Worm (Caenorhabditis elegans) whole organism, late embryonic: ENCODE results near the gene dhs-31.

Experiments
- C08G9.2 ChIP-seq: sonication (generic microtip); optimal IDR thresholded peaks from 2 replicates; lab custom pipeline; 2016; ENCODE audit warnings: mild to moderate bottlenecking, missing genetic modification characterization, moderate library complexity, missing compliant biosample characterization
- ama-1 ChIP-seq: fragments of 150-350 bp; optimal IDR thresholded peaks from 2 replicates; lab custom pipeline; 2014
- ceh-9 ChIP-seq: sonication (generic microtip); optimal IDR thresholded peaks from 2 replicates; lab custom pipeline; 2016; ENCODE audit warnings: mild to moderate bottlenecking, missing genetic modification characterization, inconsistent platforms, missing compliant biosample characterization
- nhr-11 ChIP-seq: fragments of 150-350 bp; optimal IDR thresholded peaks from 2 replicates; lab custom pipeline; 2014; ENCODE audit warnings: missing biosample characterization, missing genetic modification characterization
- sdc-2 ChIP-seq: sonication (generic microtip); optimal IDR thresholded peaks from 2 replicates; lab custom pipeline; 2016; ENCODE audit warnings: missing genotype, missing genetic modification characterization, missing compliant biosample characterization

DNA sequence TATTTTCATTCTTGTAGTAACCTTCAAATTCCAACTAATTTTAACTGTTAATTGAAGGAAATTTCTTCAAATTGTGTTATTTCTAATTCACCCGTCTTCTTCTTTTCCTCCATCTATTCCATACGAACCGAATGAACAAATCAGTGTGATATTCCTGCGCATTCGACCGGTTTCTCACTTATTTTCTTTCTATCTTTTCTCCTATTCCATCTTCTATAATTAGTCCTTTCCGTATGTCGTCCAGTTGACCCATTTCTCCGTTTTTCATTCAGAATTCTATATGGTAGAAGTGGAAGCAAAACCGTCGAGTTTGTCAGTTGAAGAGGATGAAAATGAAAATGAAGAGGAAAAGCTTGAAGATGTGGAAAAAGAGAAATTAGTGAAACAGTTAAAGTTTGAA, 31.2 kb downstream of the dhs-31 start, which contains the start of gene magu-4:
- TF ChIP-seq ceh-9 (tag; lab: Kevin White, UChicago), result no peak
- TF ChIP-seq nhr-11, result no peak
- no peak for TF ChIP-seq ama-1 (lab: Kevin White, UChicago)
- TF ChIP-seq C08G9.2 (tag; lab: Kevin White, UChicago), result no peak
- TF ChIP-seq sdc-2 (tag; lab: Kevin White, UChicago), result no peak
